Worm (Caenorhabditis elegans) whole organism, L3 larva: ENCODE results near the gene tag-340.

ENCODE experiments used
- R02D3.7 ChIP-seq: fragments of 150-350 bp; optimal IDR thresholded peaks from 2 replicates; lab custom pipeline; 2014; ENCODE audit warnings: missing biosample characterization, missing genetic modification characterization
- ZK546.5 ChIP-seq: sonication (generic microtip); optimal IDR thresholded peaks from 2 replicates; lab custom pipeline; 2017; ENCODE audit warnings: missing biosample characterization, missing genetic modification characterization
- aly-2 ChIP-seq: fragments of 150-350 bp; optimal IDR thresholded peaks from 2 replicates; lab custom pipeline; 2014; ENCODE audit warnings: missing biosample characterization, missing genetic modification characterization
- ama-1 ChIP-seq: fragments of 150-350 bp; optimal IDR thresholded peaks from 2 replicates; lab custom pipeline; 2018
- ceh-16 ChIP-seq: sonication (generic microtip); optimal IDR thresholded peaks from 2 replicates; lab custom pipeline; 2017; ENCODE audit warnings: missing biosample characterization, missing genetic modification characterization
- ceh-28 ChIP-seq: fragments of 150-350 bp; optimal IDR thresholded peaks from 2 replicates; lab custom pipeline; 2014; ENCODE audit warnings: missing biosample characterization, missing genetic modification reagents, missing genetic modification characterization
- ceh-82 ChIP-seq: fragments of 150-350 bp; optimal IDR thresholded peaks from 2 replicates; lab custom pipeline; 2014; ENCODE audit warnings: missing biosample characterization, missing genetic modification characterization
- ceh-9 ChIP-seq: sonication (generic microtip); optimal IDR thresholded peaks from 2 replicates; lab custom pipeline; 2018; ENCODE audit warnings: missing biosample characterization, missing genetic modification characterization
- daf-12 ChIP-seq: fragments of 150-350 bp; optimal IDR thresholded peaks from 2 replicates; lab custom pipeline; 2014; ENCODE audit warnings: missing biosample characterization, missing genetic modification reagents, missing genetic modification characterization
- egl-27 ChIP-seq: sonication (generic microtip); optimal IDR thresholded peaks from 4 replicates; lab custom pipeline; 2017; ENCODE audit warnings: missing biosample characterization, missing genetic modification reagents, missing genetic modification characterization
- egl-5 ChIP-seq: fragments of 150-350 bp; optimal IDR thresholded peaks from 2 replicates; lab custom pipeline; 2017; ENCODE audit warnings: missing biosample characterization, missing genetic modification reagents, missing genetic modification characterization, inconsistent platforms
- elt-1 ChIP-seq: fragments of 150-350 bp; optimal IDR thresholded peaks from 2 replicates; lab custom pipeline; 2014; ENCODE audit warnings: missing biosample characterization, missing genetic modification characterization
- elt-2 ChIP-seq: sonication (generic microtip); optimal IDR thresholded peaks from 2 replicates; lab custom pipeline; 2016; ENCODE audit warnings: missing genetic modification reagents, mild to moderate bottlenecking, missing genetic modification characterization, missing compliant biosample characterization
- elt-3 ChIP-seq, 3 experiments: fragments of 150-350 bp in 1 of 3; sonication (generic microtip) in 2 of 3; optimal IDR thresholded peaks; 2 replicates in 2 of 3; 4 replicates in 1 of 3; lab custom pipeline; 2014 to 2017; ENCODE audit warnings: missing biosample characterization in 3 of 3, missing genetic modification characterization in 3 of 3
- eor-1 ChIP-seq, 2 experiments: fragments of 150-350 bp; optimal IDR thresholded peaks; 2 replicates each; lab custom pipeline; 2014 to 2018; ENCODE audit warnings: missing biosample characterization in 2 of 2, missing genetic modification characterization in 2 of 2
- fkh-10 ChIP-seq: sonication (generic microtip); optimal IDR thresholded peaks from 2 replicates; lab custom pipeline; 2017; ENCODE audit warnings: missing biosample characterization, missing genetic modification reagents, missing genetic modification characterization
- fkh-2 ChIP-seq: fragments of 150-350 bp; optimal IDR thresholded peaks from 2 replicates; lab custom pipeline; 2014; ENCODE audit warnings: missing biosample characterization, missing genetic modification reagents, missing genetic modification characterization
- fos-1 ChIP-seq: fragments of 150-350 bp; optimal IDR thresholded peaks from 2 replicates; lab custom pipeline; 2014; ENCODE audit warnings: missing biosample characterization, missing genetic modification characterization
- hmg-11 ChIP-seq: sonication (generic microtip); optimal IDR thresholded peaks from 2 replicates; lab custom pipeline; 2016; ENCODE audit warnings: missing genetic modification characterization, missing compliant biosample characterization
- jun-1 ChIP-seq: fragments of 150-350 bp; optimal IDR thresholded peaks from 2 replicates; lab custom pipeline; 2014; ENCODE audit warnings: missing biosample characterization, missing genetic modification reagents, missing genetic modification characterization
- lin-15B ChIP-seq: fragments of 150-350 bp; optimal IDR thresholded peaks from 2 replicates; lab custom pipeline; 2014; ENCODE audit warnings: missing biosample characterization, missing genetic modification characterization
- lin-39 ChIP-seq: fragments of 150-350 bp; optimal IDR thresholded peaks from 2 replicates; lab custom pipeline; 2018; ENCODE audit warnings: missing biosample characterization, missing genetic modification reagents, missing genetic modification characterization
- lsy-12 ChIP-seq: sonication (generic microtip); optimal IDR thresholded peaks from 2 replicates; lab custom pipeline; 2016; ENCODE audit warnings: mild to moderate bottlenecking, missing genetic modification characterization, missing compliant biosample characterization
- mdl-1 ChIP-seq: fragments of 150-350 bp; optimal IDR thresholded peaks from 2 replicates; lab custom pipeline; 2014; ENCODE audit warnings: missing biosample characterization, missing genetic modification characterization
- mml-1 ChIP-seq: fragments of 150-350 bp; sonication (generic microtip); optimal IDR thresholded peaks from 3 replicates; lab custom pipeline; 2014; ENCODE audit warnings: missing biosample characterization, missing genetic modification characterization
- nfya-1 ChIP-seq: sonication (generic microtip); optimal IDR thresholded peaks from 2 replicates; lab custom pipeline; 2017; ENCODE audit warnings: missing genetic modification characterization, mild to moderate bottlenecking, missing compliant biosample characterization, antibody characterized with exemption, moderate library complexity; ENCODE audit not compliant: insufficient read depth
- nhr-11 ChIP-seq: fragments of 150-350 bp; optimal IDR thresholded peaks from 2 replicates; lab custom pipeline; 2014; ENCODE audit warnings: missing biosample characterization, missing genetic modification characterization
- nhr-12 ChIP-seq: fragments of 150-350 bp; optimal IDR thresholded peaks from 2 replicates; lab custom pipeline; 2014; ENCODE audit warnings: missing biosample characterization, missing genetic modification characterization
- nhr-23 ChIP-seq: fragments of 150-350 bp; optimal IDR thresholded peaks from 2 replicates; lab custom pipeline; 2014; ENCODE audit warnings: missing biosample characterization, missing genetic modification reagents, missing genetic modification characterization
- nhr-237 ChIP-seq: fragments of 150-350 bp; optimal IDR thresholded peaks from 2 replicates; lab custom pipeline; 2014; ENCODE audit warnings: missing biosample characterization, missing genetic modification characterization
- nhr-25 ChIP-seq: sonication (generic microtip); optimal IDR thresholded peaks from 2 replicates; lab custom pipeline; 2017; ENCODE audit warnings: missing biosample characterization, missing genetic modification characterization
- nhr-28 ChIP-seq: fragments of 150-350 bp; optimal IDR thresholded peaks from 2 replicates; lab custom pipeline; 2014; ENCODE audit warnings: missing biosample characterization, missing genetic modification characterization
- nhr-43 ChIP-seq: sonication (generic microtip); optimal IDR thresholded peaks from 2 replicates; lab custom pipeline; 2016; ENCODE audit warnings: mild to moderate bottlenecking, missing genetic modification characterization, missing compliant biosample characterization; ENCODE audit not compliant: poor library complexity, severe bottlenecking
- nhr-67 ChIP-seq: fragments of 150-350 bp; optimal IDR thresholded peaks from 2 replicates; lab custom pipeline; 2014; ENCODE audit warnings: missing biosample characterization, missing genetic modification characterization
- nhr-76 ChIP-seq: fragments of 150-350 bp; sonication (generic microtip); optimal IDR thresholded peaks from 5 replicates; lab custom pipeline; 2014; ENCODE audit warnings: missing biosample characterization, missing genetic modification characterization
- nhr-77 ChIP-seq: fragments of 150-350 bp; optimal IDR thresholded peaks from 2 replicates; lab custom pipeline; 2014; ENCODE audit warnings: missing biosample characterization, missing genetic modification characterization
- pha-4 ChIP-seq: fragments of 150-350 bp; optimal IDR thresholded peaks from 2 replicates; lab custom pipeline; 2014; ENCODE audit warnings: missing biosample characterization, missing genetic modification reagents, missing genetic modification characterization
- pqm-1 ChIP-seq: fragments of 150-350 bp; optimal IDR thresholded peaks from 2 replicates; lab custom pipeline; 2017; ENCODE audit warnings: missing biosample characterization, missing genetic modification characterization, inconsistent platforms
- sea-2 ChIP-seq: fragments of 150-350 bp; sonication (generic microtip); optimal IDR thresholded peaks from 4 replicates; lab custom pipeline; 2014; ENCODE audit warnings: missing biosample characterization, missing genetic modification reagents, missing genetic modification characterization
- skn-1 ChIP-seq: fragments of 150-350 bp; optimal IDR thresholded peaks from 2 replicates; lab custom pipeline; 2014; ENCODE audit warnings: missing biosample characterization, missing genetic modification characterization
- snpc-4 ChIP-seq: fragments of 150-350 bp; optimal IDR thresholded peaks from 2 replicates; lab custom pipeline; 2014; ENCODE audit warnings: missing biosample characterization, missing genetic modification characterization
- tbx-2 ChIP-seq: sonication (generic microtip); optimal IDR thresholded peaks from 2 replicates; lab custom pipeline; 2016; ENCODE audit warnings: mild to moderate bottlenecking, missing genetic modification characterization, missing compliant biosample characterization
- unc-39 ChIP-seq: sonication (generic microtip); optimal IDR thresholded peaks from 4 replicates; lab custom pipeline; 2017; ENCODE audit warnings: missing biosample characterization, missing genetic modification characterization
- unc-62 ChIP-seq: fragments of 150-350 bp; sonication (generic microtip); optimal IDR thresholded peaks from 4 replicates; lab custom pipeline; 2014; ENCODE audit warnings: missing biosample characterization, missing genetic modification reagents, missing genetic modification characterization
- zag-1 ChIP-seq: fragments of 150-350 bp; optimal IDR thresholded peaks from 2 replicates; lab custom pipeline; 2014; ENCODE audit warnings: missing biosample characterization, missing genetic modification characterization
- ztf-11 ChIP-seq: fragments of 150-350 bp; optimal IDR thresholded peaks from 2 replicates; lab custom pipeline; 2014; ENCODE audit warnings: missing biosample characterization, missing genetic modification characterization
- ztf-4 ChIP-seq: fragments of 150-350 bp; optimal IDR thresholded peaks from 2 replicates; lab custom pipeline; 2014; ENCODE audit warnings: missing biosample characterization, missing genetic modification characterization

The tag-340 gene

ce11 chrIII:4899728-4900127 is 580 bp upstream of the tag-340 start:
- TF ChIP-seq lin-39, result peak; percentile 99
- TF ChIP-seq pqm-1 (tag; lab: Kevin White, UChicago), result peak; percentile 96
- TF ChIP-seq nhr-12 (tag; lab: Kevin White, UChicago), result no peak
- TF ChIP-seq lin-15B (tag; lab: Kevin White, UChicago), result peak; percentile 96
- TF ChIP-seq snpc-4 (tag; lab: Kevin White, UChicago), result peak; percentile 92
- TF ChIP-seq nhr-76 (tag; lab: Kevin White, UChicago), result peak; percentile 75
- TF ChIP-seq skn-1 (tag; lab: Kevin White, UChicago), result peak; percentile 91
- TF ChIP-seq nhr-77, result peak; percentile 93
- peak; percentile 93 for TF ChIP-seq ceh-82 (tag; lab: Kevin White, UChicago)
- peak; percentile 97 for TF ChIP-seq elt-2
- TF ChIP-seq nfya-1 (tag; lab: Kevin White, UChicago), result peak; percentile 99
- peak; percentile 95 for TF ChIP-seq ceh-28
- no peak for TF ChIP-seq nhr-67 (tag; lab: Kevin White, UChicago)
- peak; percentile 76 for TF ChIP-seq ceh-16
- TF ChIP-seq nhr-25 (tag; lab: Kevin White, UChicago), result peak; percentile 100
- peak; percentile 95 for TF ChIP-seq nhr-11 (tag; lab: Kevin White, UChicago)
- TF ChIP-seq nhr-28 (tag; lab: Kevin White, UChicago), result no peak
- TF ChIP-seq fos-1 (tag; lab: Kevin White, UChicago), result peak; percentile 97
- peak; percentile 95 for TF ChIP-seq egl-27
- peak; percentile 99 for TF ChIP-seq fkh-10
- TF ChIP-seq lsy-12 (tag; lab: Kevin White, UChicago), result peak; percentile 98
- TF ChIP-seq ZK546.5 (tag; lab: Kevin White, UChicago), result peak; percentile 58
- peak; percentile 94 for TF ChIP-seq egl-5 (tag; lab: Kevin White, UChicago)
- TF ChIP-seq ceh-9 (tag; lab: Kevin White, UChicago), result no peak
- TF ChIP-seq ztf-4, result peak; percentile 88
- peak; percentile 90 for TF ChIP-seq daf-12 (tag; lab: Kevin White, UChicago)
- peak; percentile 84 for TF ChIP-seq zag-1 (tag; lab: Kevin White, UChicago)
- peak; percentile 82 for TF ChIP-seq ama-1
- peak; percentile 97 for TF ChIP-seq hmg-11 (tag; lab: Kevin White, UChicago)
- peak in 1 of 2 experiments; percentile 2 for TF ChIP-seq eor-1 (tag; optimal IDR thresholded peaks at IDR 0.05; lab: Kevin White, UChicago)
- TF ChIP-seq nhr-237 (tag; lab: Kevin White, UChicago), result no peak
- peak; percentile 99 for TF ChIP-seq pha-4 (tag; lab: Kevin White, UChicago)
- TF ChIP-seq fkh-2 (tag; lab: Kevin White, UChicago), result no peak
- peak; percentile 87 for TF ChIP-seq sea-2 (GFP tag; lab: Kevin White, UChicago)
- TF ChIP-seq elt-1 (tag; lab: Kevin White, UChicago), result peak; percentile 85
- TF ChIP-seq mml-1 (tag; lab: Kevin White, UChicago), result peak; percentile 57
- peak; percentile 97 for TF ChIP-seq unc-62 (GFP tag; lab: Kevin White, UChicago)
- peak; percentile 98 for TF ChIP-seq jun-1 (tag; lab: Kevin White, UChicago)
- TF ChIP-seq R02D3.7 (tag; lab: Kevin White, UChicago), result peak; percentile 92
- peak; percentile 100 for TF ChIP-seq nhr-23
- TF ChIP-seq tbx-2 (tag; lab: Kevin White, UChicago), result peak; percentile 97
- peak; percentile 98 for TF ChIP-seq nhr-43 (tag; lab: Kevin White, UChicago)
- TF ChIP-seq aly-2, result no peak
- TF ChIP-seq unc-39 (tag; lab: Kevin White, UChicago), result peak; percentile 33
- peak in 2 of 3 experiments; percentile 25 to 95 for TF ChIP-seq elt-3 (tag; optimal IDR thresholded peaks at IDR 0.05; lab: Kevin White, UChicago)
- TF ChIP-seq mdl-1 (tag; lab: Kevin White, UChicago), result peak; percentile 97
- TF ChIP-seq ztf-11 (tag; lab: Kevin White, UChicago), result peak; percentile 4
- TF ChIP-seq, all 47 proteins: peak for 40
